Worm (Caenorhabditis elegans) whole organism, L4 larva: ENCODE measurements around the gene F31E3.2.
A peak's percentile ranks its signal among the peaks of the same experiment; 100 is the strongest.

Experiments
- F26F4.8 ChIP-seq: fragments of 200-800 bp; sonication (Bioruptor generic); conservative IDR thresholded peaks from 2 replicates; pipeline ENCODE4 v1.3.6; 2022; ENCODE audit warnings: missing genetic modification characterization, missing compliant biosample characterization
- F37D6.2 ChIP-seq: sonication (generic microtip); optimal IDR thresholded peaks from 2 replicates; lab custom pipeline; 2016; ENCODE audit warnings: mild to moderate bottlenecking, missing genetic modification characterization, missing compliant biosample characterization
- R02D3.7 ChIP-seq: fragments of 150-350 bp; sonication (generic microtip); optimal IDR thresholded peaks from 3 replicates; lab custom pipeline; 2014; ENCODE audit warnings: missing biosample characterization, missing genetic modification characterization
- T20F7.1 ChIP-seq: fragments of 200-800 bp; sonication (Bioruptor generic); optimal IDR thresholded peaks from 2 replicates; lab custom pipeline; 2018; ENCODE audit warnings: mild to moderate bottlenecking, missing genetic modification characterization, missing compliant biosample characterization
- Y75B8A.6 ChIP-seq: fragments of 200-800 bp; sonication (Bioruptor generic); IDR thresholded peaks from 2 replicates; pipeline ENCODE4 v1.3.6; 2022; ENCODE audit warnings: missing genetic modification reagents, missing genetic modification characterization, missing compliant biosample characterization
- ZK337.2 ChIP-seq: fragments of 200-800 bp; sonication (Bioruptor generic); IDR thresholded peaks from 2 replicates; pipeline ENCODE4 v1.3.6; 2022; ENCODE audit warnings: missing genetic modification reagents, missing genetic modification characterization, missing compliant biosample characterization
- ZK546.5 ChIP-seq, 2 experiments: sonication (generic microtip); optimal IDR thresholded peaks; 2 replicates each; lab custom pipeline; 2017; ENCODE audit warnings: missing biosample characterization in 2 of 2, missing genetic modification characterization in 2 of 2
- arid-1 ChIP-seq: fragments of 200-800 bp; sonication (Bioruptor generic); conservative IDR thresholded peaks from 2 replicates; pipeline ENCODE4 v1.3.6; 2022; ENCODE audit warnings: missing genetic modification reagents, missing genetic modification characterization, missing compliant biosample characterization
- attf-4 ChIP-seq: sonication (generic microtip); optimal IDR thresholded peaks from 3 replicates; lab custom pipeline; 2017; ENCODE audit warnings: missing biosample characterization, missing genetic modification characterization
- ceh-32 ChIP-seq: sonication (generic microtip); optimal IDR thresholded peaks from 2 replicates; lab custom pipeline; 2016; ENCODE audit warnings: mild to moderate bottlenecking, missing genetic modification characterization, missing compliant biosample characterization; ENCODE audit not compliant: poor library complexity
- ceh-44 ChIP-seq: fragments of 200-800 bp; sonication (Bioruptor generic); IDR thresholded peaks from 2 replicates; pipeline ENCODE4 v1.3.6; 2022; ENCODE audit warnings: missing genetic modification reagents, missing genetic modification characterization, missing compliant biosample characterization
- ceh-62 ChIP-seq: sonication (generic microtip); optimal IDR thresholded peaks from 2 replicates; lab custom pipeline; 2017; ENCODE audit warnings: missing biosample characterization, missing genetic modification characterization
- ceh-82 ChIP-seq: sonication (generic microtip); optimal IDR thresholded peaks from 2 replicates; lab custom pipeline; 2017; ENCODE audit warnings: missing biosample characterization, missing genetic modification characterization
- ctbp-1 ChIP-seq: fragments of 200-800 bp; sonication (Bioruptor generic); IDR thresholded peaks from 2 replicates; pipeline ENCODE4 v1.3.6; 2022; ENCODE audit warnings: missing genetic modification reagents, missing genetic modification characterization, missing compliant biosample characterization
- daf-12 ChIP-seq: fragments of 150-350 bp; optimal IDR thresholded peaks from 2 replicates; lab custom pipeline; 2014; ENCODE audit warnings: missing biosample characterization, missing genetic modification reagents, missing genetic modification characterization
- daf-16 ChIP-seq, 3 experiments: sonication (generic microtip); optimal IDR thresholded peaks; 2 replicates each; lab custom pipeline; 2016 to 2017; ENCODE audit warnings: missing genetic modification characterization in 3 of 3, missing genetic modification reagents in 3 of 3, mild to moderate bottlenecking in 2 of 3, missing compliant biosample characterization in 2 of 3, missing biosample characterization in 1 of 3, moderate library complexity in 1 of 3
- daf-19 ChIP-seq: fragments of 200-800 bp; sonication (Bioruptor generic); conservative IDR thresholded peaks from 2 replicates; pipeline ENCODE4 v1.3.6; 2022; ENCODE audit warnings: missing genetic modification characterization, missing compliant biosample characterization
- dmd-8 ChIP-seq: fragments of 200-800 bp; sonication (Bioruptor generic); IDR thresholded peaks from 2 replicates; pipeline ENCODE4 v1.3.6; 2022; ENCODE audit warnings: missing genetic modification characterization, missing compliant biosample characterization
- dmd-9 ChIP-seq: fragments of 200-800 bp; sonication (Bioruptor generic); IDR thresholded peaks from 2 replicates; pipeline ENCODE4 v1.3.6; 2022; ENCODE audit warnings: missing genetic modification reagents, missing genetic modification characterization, missing compliant biosample characterization
- dpl-1 ChIP-seq: fragments of 150-350 bp; optimal IDR thresholded peaks from 2 replicates; lab custom pipeline; 2014; ENCODE audit warnings: missing biosample characterization, missing genetic modification reagents, missing genetic modification characterization
- duxl-1 ChIP-seq: sonication (generic microtip); optimal IDR thresholded peaks from 2 replicates; lab custom pipeline; 2016; ENCODE audit warnings: mild to moderate bottlenecking, missing genetic modification characterization, moderate library complexity, missing compliant biosample characterization; ENCODE audit not compliant: poor library complexity
- dve-1 ChIP-seq: sonication (generic microtip); optimal IDR thresholded peaks from 2 replicates; lab custom pipeline; 2017; ENCODE audit warnings: antibody characterized with exemption, mild to moderate bottlenecking, missing genetic modification characterization, missing compliant biosample characterization; ENCODE audit not compliant: insufficient read depth
- egl-27 ChIP-seq: sonication (generic microtip); optimal IDR thresholded peaks from 3 replicates; lab custom pipeline; 2017; ENCODE audit warnings: missing biosample characterization, missing genetic modification reagents, missing genetic modification characterization
- fos-1 ChIP-seq: fragments of 150-350 bp; optimal IDR thresholded peaks from 2 replicates; lab custom pipeline; 2014; ENCODE audit warnings: missing biosample characterization, missing genetic modification characterization
- hif-1 ChIP-seq, 2 experiments: sonication (generic microtip); optimal IDR thresholded peaks; 2 replicates each; lab custom pipeline; 2016 to 2017; ENCODE audit warnings: missing compliant biosample characterization in 2 of 2, missing genetic modification characterization in 2 of 2, missing genetic modification reagents in 2 of 2, missing genotype in 2 of 2, mild to moderate bottlenecking in 1 of 2
- hlh-30 ChIP-seq: sonication (generic microtip); optimal IDR thresholded peaks from 2 replicates; lab custom pipeline; 2017; ENCODE audit warnings: antibody characterized with exemption, mild to moderate bottlenecking, missing genetic modification characterization, missing compliant biosample characterization; ENCODE audit not compliant: insufficient read depth
- jun-1 ChIP-seq: fragments of 150-350 bp; optimal IDR thresholded peaks from 2 replicates; lab custom pipeline; 2014; ENCODE audit warnings: missing biosample characterization, missing genetic modification reagents, missing genetic modification characterization
- lin-13 ChIP-seq: fragments of 150-350 bp; optimal IDR thresholded peaks from 2 replicates; lab custom pipeline; 2014; ENCODE audit warnings: missing biosample characterization, missing genetic modification reagents, missing genetic modification characterization
- lin-15B ChIP-seq: fragments of 150-350 bp; sonication (generic microtip); optimal IDR thresholded peaks from 3 replicates; lab custom pipeline; 2014; ENCODE audit warnings: missing biosample characterization, missing genetic modification characterization
- lin-29 ChIP-seq: fragments of 200-800 bp; sonication (Bioruptor generic); IDR thresholded peaks from 2 replicates; pipeline ENCODE4 v1.3.6; 2022; ENCODE audit warnings: missing genetic modification reagents, missing genetic modification characterization, missing compliant biosample characterization
- lin-39 ChIP-seq: fragments of 150-350 bp; optimal IDR thresholded peaks from 2 replicates; lab custom pipeline; 2014; ENCODE audit warnings: missing biosample characterization, missing genetic modification reagents, missing genetic modification characterization
- lir-3 ChIP-seq: sonication (generic microtip); optimal IDR thresholded peaks from 2 replicates; lab custom pipeline; 2016; ENCODE audit warnings: mild to moderate bottlenecking, missing genetic modification characterization, missing compliant biosample characterization
- lsy-2 ChIP-seq, 2 experiments: fragments of 150-350 bp in 1 of 2; sonication (generic microtip) in 1 of 2; optimal IDR thresholded peaks; 2 replicates each; lab custom pipeline; 2014 to 2017; ENCODE audit warnings: missing biosample characterization in 2 of 2, missing genetic modification characterization in 2 of 2
- madf-5 ChIP-seq, 2 experiments: fragments of 200-800 bp; sonication (Bioruptor generic); IDR thresholded peaks; 2 replicates each; pipeline ENCODE4 v1.3.6; 2022; ENCODE audit warnings: missing compliant biosample characterization in 2 of 2, missing genetic modification characterization in 2 of 2
- madf-9 ChIP-seq: fragments of 200-800 bp; sonication (Bioruptor generic); conservative IDR thresholded peaks from 2 replicates; pipeline ENCODE4 v1.3.6; 2022; ENCODE audit warnings: missing genetic modification reagents, missing genetic modification characterization, missing compliant biosample characterization
- nhr-11 ChIP-seq: fragments of 150-350 bp; optimal IDR thresholded peaks from 2 replicates; lab custom pipeline; 2014; ENCODE audit warnings: missing biosample characterization, missing genetic modification characterization
- nhr-111 ChIP-seq: fragments of 200-800 bp; sonication (Bioruptor generic); optimal IDR thresholded peaks from 2 replicates; lab custom pipeline; 2018; ENCODE audit warnings: mild to moderate bottlenecking, missing genetic modification characterization, missing compliant biosample characterization
- nhr-237 ChIP-seq: sonication (generic microtip); optimal IDR thresholded peaks from 2 replicates; lab custom pipeline; 2017; ENCODE audit warnings: missing biosample characterization, missing genetic modification characterization
- nhr-28 ChIP-seq: fragments of 150-350 bp; optimal IDR thresholded peaks from 2 replicates; lab custom pipeline; 2014; ENCODE audit warnings: missing biosample characterization, missing genetic modification characterization
- pqm-1 ChIP-seq: sonication (generic microtip); optimal IDR thresholded peaks from 2 replicates; lab custom pipeline; 2017; ENCODE audit warnings: missing biosample characterization, missing genetic modification characterization
- saeg-2 ChIP-seq: fragments of 200-800 bp; sonication (Bioruptor generic); IDR thresholded peaks from 2 replicates; pipeline ENCODE4 v1.3.6; 2022; ENCODE audit warnings: missing genetic modification reagents, missing genetic modification characterization, missing compliant biosample characterization
- sdz-12 ChIP-seq: fragments of 200-800 bp; sonication (Bioruptor generic); optimal IDR thresholded peaks from 2 replicates; lab custom pipeline; 2018; ENCODE audit warnings: mild to moderate bottlenecking, missing genetic modification characterization, missing compliant biosample characterization
- set-16 ChIP-seq: fragments of 200-800 bp; sonication (Bioruptor generic); IDR thresholded peaks from 2 replicates; pipeline ENCODE4 v1.3.6; 2022; ENCODE audit warnings: missing genetic modification reagents, missing genetic modification characterization, missing compliant biosample characterization
- snpc-1.2 ChIP-seq: fragments of 200-800 bp; sonication (Bioruptor generic); IDR thresholded peaks from 2 replicates; pipeline ENCODE4 v1.3.6; 2022; ENCODE audit warnings: missing genetic modification reagents, missing genetic modification characterization, missing compliant biosample characterization
- spr-1 ChIP-seq: sonication (generic microtip); optimal IDR thresholded peaks from 2 replicates; lab custom pipeline; 2016; ENCODE audit warnings: mild to moderate bottlenecking, missing genetic modification characterization, missing compliant biosample characterization
- spr-3 ChIP-seq: fragments of 200-800 bp; sonication (Bioruptor generic); optimal IDR thresholded peaks from 2 replicates; lab custom pipeline; 2018; ENCODE audit warnings: mild to moderate bottlenecking, missing genetic modification characterization, missing compliant biosample characterization
- zag-1 ChIP-seq: fragments of 150-350 bp; optimal IDR thresholded peaks from 2 replicates; lab custom pipeline; 2014; ENCODE audit warnings: missing biosample characterization, missing genetic modification characterization
- zfp-2 ChIP-seq: sonication (generic microtip); optimal IDR thresholded peaks from 2 replicates; lab custom pipeline; 2016; ENCODE audit warnings: mild to moderate bottlenecking, missing genetic modification characterization, missing compliant biosample characterization
- zip-11 ChIP-seq: fragments of 200-800 bp; sonication (Bioruptor generic); IDR thresholded peaks from 2 replicates; pipeline ENCODE4 v1.3.6; 2022; ENCODE audit warnings: missing genetic modification characterization, missing compliant biosample characterization
- ztf-11 ChIP-seq: fragments of 150-350 bp; optimal IDR thresholded peaks from 2 replicates; lab custom pipeline; 2014; ENCODE audit warnings: missing biosample characterization, missing genetic modification characterization

The F31E3.2 gene

ce11 chrIII:6971662-6972284 lies 2.0 kb upstream of the F31E3.2 start, which contains the start of the genes eef-1A.1 and rfc-4:
TSS of gene eef-1A.1 (minus strand) at chrIII:6971712.
TSS of gene rfc-4 (plus strand) at chrIII:6972253.
- TF ChIP-seq arid-1 (GFP tag; lab: Robert Waterston, UW) (peak; percentile 87), ceh-62 (tag; lab: Kevin White, UChicago) (peak; percentile 9), ctbp-1 (GFP tag; lab: Robert Waterston, UW) (peak; percentile 78), ZK337.2 (GFP tag; lab: Robert Waterston, UW) (no peak), ceh-82 (tag; lab: Kevin White, UChicago) (no peak), zag-1 (tag; lab: Kevin White, UChicago) (no peak), hlh-30 (peak; percentile 100), Y75B8A.6 (GFP tag; lab: Robert Waterston, UW) (no peak), dmd-8 (GFP tag; lab: Robert Waterston, UW) (no peak), pqm-1 (tag; lab: Kevin White, UChicago) (peak; percentile 41), snpc-1.2 (peak; percentile 47; the same call in 1 of the 2 replicates), duxl-1 (tag; lab: Kevin White, UChicago) (peak; percentile 89), dpl-1 (GFP tag; lab: Kevin White, UChicago) (peak; percentile 96), hif-1 (tag; optimal IDR thresholded peaks at IDR 0.05; lab: Kevin White, UChicago) (peak; percentile 68 to 93), daf-12 (tag; lab: Kevin White, UChicago) (no peak), sdz-12 (GFP tag; lab: Kevin White, UChicago) (no peak), fos-1 (tag; lab: Kevin White, UChicago) (no peak), jun-1 (tag; lab: Kevin White, UChicago) (peak; percentile 75), set-16 (GFP tag; lab: Robert Waterston, UW) (no peak), ztf-11 (tag; lab: Kevin White, UChicago) (no peak), madf-5 (GFP tag; IDR thresholded peaks at IDR 0.05; lab: Robert Waterston, UW) (no peak), attf-4 (tag; lab: Kevin White, UChicago) (no peak), R02D3.7 (peak; percentile 11), lin-29 (GFP tag; lab: Robert Waterston, UW) (peak; percentile 65; the same call in 1 of the 2 replicates), lir-3 (tag; lab: Kevin White, UChicago) (no peak), nhr-111 (no peak), T20F7.1 (GFP tag; lab: Kevin White, UChicago) (peak; percentile 97), nhr-28 (tag; lab: Kevin White, UChicago) (peak; percentile 94), daf-16 (GFP tag; optimal IDR thresholded peaks at IDR 0.05; lab: Kevin White, UChicago) (peak; percentile 22 to 34), daf-16 (tag; optimal IDR thresholded peaks at IDR 0.05; lab: Kevin White, UChicago) (peak; percentile 86), dve-1 (tag; lab: Kevin White, UChicago) (peak; percentile 99), lsy-2 (tag; optimal IDR thresholded peaks at IDR 0.05; lab: Kevin White, UChicago) (peak; percentile 98 to 100), nhr-11 (peak; percentile 98), lin-15B (tag; lab: Kevin White, UChicago) (peak; percentile 42), ZK546.5 (tag; optimal IDR thresholded peaks at IDR 0.05; lab: Kevin White, UChicago) (peak; percentile 79 to 99), madf-9 (GFP tag; lab: Robert Waterston, UW) (peak; percentile 69; the same call in 1 of the 2 replicates), lin-39 (tag; lab: Kevin White, UChicago) (peak; percentile 55), spr-1 (tag; lab: Kevin White, UChicago) (peak; percentile 82), ceh-44 (GFP tag; lab: Robert Waterston, UW) (no peak), zip-11 (GFP tag; lab: Robert Waterston, UW) (no peak), zfp-2 (tag; lab: Kevin White, UChicago) (peak; percentile 96), daf-19 (no peak), saeg-2 (GFP tag; lab: Robert Waterston, UW) (no peak), spr-3 (GFP tag; lab: Kevin White, UChicago) (peak; percentile 55), ceh-32 (no peak), egl-27 (tag; lab: Kevin White, UChicago) (no peak), nhr-237 (tag; lab: Kevin White, UChicago) (peak; percentile 6), F26F4.8 (no peak), F37D6.2 (tag; lab: Kevin White, UChicago) (peak; percentile 80), lin-13 (GFP tag; lab: Kevin White, UChicago) (peak; percentile 93), dmd-9 (GFP tag; lab: Robert Waterston, UW) (peak; percentile 81)
